Fruit fly (Drosophila melanogaster): ENCODE results near the gene CG42366.
A peak's percentile ranks its signal among the peaks of the same experiment; 100 is the strongest.

CG42366 gene

DNA sequence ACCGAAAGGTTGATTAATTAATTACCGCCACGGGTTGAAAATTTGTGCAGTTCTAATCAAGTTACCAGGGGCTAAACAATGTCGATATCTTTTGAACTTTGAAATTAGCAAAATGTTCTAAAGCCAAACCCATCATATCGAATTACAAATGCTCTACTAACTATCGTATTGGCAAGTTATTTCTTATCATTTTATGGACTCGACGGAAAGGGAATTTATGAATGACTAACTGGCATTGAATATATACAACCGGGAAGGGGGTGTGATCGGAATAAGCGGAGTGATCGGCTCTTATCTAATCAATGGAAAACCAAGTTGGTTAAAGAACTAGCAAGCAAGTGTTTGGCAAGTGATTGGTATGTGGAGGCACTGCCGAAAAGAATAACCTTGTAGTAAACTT lies 18.6 kb downstream of the CG42366 start:
- TF ChIP-seq rn (GFP tag; IDR thresholded peaks at IDR 0.05), result no peak
- no peak for TF ChIP-seq D1 (tag; optimal IDR thresholded peaks at IDR 0.05)
- TF ChIP-seq Ets98B (GFP tag; IDR thresholded peaks at IDR 0.05), result no peak
- no peak for TF ChIP-seq CG15710 (tag; optimal IDR thresholded peaks at IDR 0.05)
- TF ChIP-seq CG8159 (tag; optimal IDR thresholded peaks at IDR 0.05), result no peak
- TF ChIP-seq CG13204 (GFP tag; optimal IDR thresholded peaks at IDR 0.05), result no peak
- no peak for TF ChIP-seq CG8301 (tag; optimal IDR thresholded peaks at IDR 0.05)
- no peak for TF ChIP-seq CG10348 (GFP tag; IDR thresholded peaks at IDR 0.05)
- no peak for TF ChIP-seq Pif1A (GFP tag; optimal IDR thresholded peaks at IDR 0.05)
- TF ChIP-seq Pif1B (GFP tag; optimal IDR thresholded peaks at IDR 0.05), result no peak
- no peak for TF ChIP-seq CG14655 (GFP tag; optimal IDR thresholded peaks at IDR 0.05)
- no peak for TF ChIP-seq CG9948 (tag; optimal IDR thresholded peaks at IDR 0.05)
- no peak for TF ChIP-seq CG32121 (GFP tag; IDR thresholded peaks at IDR 0.05)
- TF ChIP-seq CG4496 (GFP tag; IDR thresholded peaks at IDR 0.05), result no peak
- no peak for TF ChIP-seq gl (tag; optimal IDR thresholded peaks at IDR 0.05)
- no peak for TF ChIP-seq fd96Ca (GFP tag; IDR thresholded peaks at IDR 0.05)
- no peak for TF ChIP-seq Snoo (tag; optimal IDR thresholded peaks at IDR 0.05)

DNA sequence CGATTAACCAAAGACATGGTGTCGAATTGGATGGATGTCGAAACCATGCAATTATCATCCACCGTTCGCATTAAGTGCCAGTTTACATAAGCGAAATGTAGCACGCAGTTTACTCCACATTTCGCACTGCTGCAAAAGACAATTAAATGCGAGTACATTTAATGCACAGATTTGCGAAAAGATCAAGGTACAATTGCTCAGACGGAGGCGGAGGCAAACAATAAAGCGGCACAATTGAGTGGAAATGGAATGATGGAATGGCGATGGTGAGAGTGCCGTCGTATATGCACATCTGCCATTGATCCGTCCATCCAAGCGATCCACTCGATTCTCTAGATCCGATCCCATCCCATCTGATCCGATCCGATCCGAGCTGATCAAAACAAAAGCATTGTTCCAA lies 20.1 kb downstream of the CG42366 start:
- TF ChIP-seq CG4496 (GFP tag; IDR thresholded peaks at IDR 0.05) (0 out of 3 replicates have a peak, but pooled peaks have one; percentile 12), gl (tag; optimal IDR thresholded peaks at IDR 0.05) (peak; percentile 71), CG10348 (GFP tag; IDR thresholded peaks at IDR 0.05) (no peak), CG32121 (GFP tag; IDR thresholded peaks at IDR 0.05) (peak; percentile 21; the same call in 1 of the 2 replicates), Pif1B (GFP tag; optimal IDR thresholded peaks at IDR 0.05) (peak; percentile 11)

DNA sequence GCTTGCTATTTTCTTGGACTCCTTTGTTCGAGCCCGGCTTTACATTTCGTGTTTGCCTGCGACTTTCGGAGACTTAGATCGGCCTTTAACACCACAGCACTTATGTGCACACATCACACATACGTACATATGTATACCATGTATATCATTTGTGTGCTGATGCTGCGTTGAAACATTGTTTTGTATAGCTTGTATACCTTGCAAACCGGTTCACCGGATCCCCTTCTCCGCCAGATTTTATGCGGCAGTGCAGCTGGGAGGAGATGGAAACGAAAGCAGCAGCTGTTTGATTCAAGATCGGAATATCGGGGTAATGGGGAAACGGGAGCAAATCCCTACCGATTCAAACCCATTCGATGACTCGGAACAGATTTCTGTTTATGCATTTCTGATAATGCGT lies 21.1 kb downstream of the CG42366 start:
- TF ChIP-seq EcR (GFP tag; optimal IDR thresholded peaks at IDR 0.05) (no peak), CG4496 (GFP tag; IDR thresholded peaks at IDR 0.05) (0 out of 3 replicates have a peak, but pooled peaks have one; percentile 25)

DNA sequence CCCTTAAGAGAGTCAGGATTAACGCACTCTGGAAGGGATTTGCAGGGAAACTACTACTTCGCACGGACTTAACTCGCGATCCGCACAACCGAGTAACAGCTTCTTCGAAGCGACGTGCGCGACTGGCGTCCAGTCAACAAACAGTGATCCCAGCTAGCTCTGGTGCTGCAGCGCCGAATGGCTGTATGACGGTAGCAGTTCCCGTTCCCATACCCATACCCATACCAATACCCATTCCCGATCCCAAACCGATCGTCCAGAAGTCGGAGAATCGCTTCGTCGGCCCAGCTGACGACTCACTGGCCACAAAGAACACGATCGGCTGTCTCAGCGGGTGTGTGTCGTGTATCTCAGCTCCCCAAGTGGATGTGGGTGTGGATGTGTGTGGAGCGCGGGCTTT lies 22.3 kb downstream of the CG42366 start, which contains the start of gene CG5853:
CG5853 (minus strand) TSS at position 384 of the 400 bp plus-strand sequence.
- TF ChIP-seq CG17806 (tag; optimal IDR thresholded peaks at IDR 0.05) (no peak), CG8159 (tag; optimal IDR thresholded peaks at IDR 0.05) (no peak), fd96Ca (GFP tag; IDR thresholded peaks at IDR 0.05) (peak; percentile 70), CG14655 (GFP tag; optimal IDR thresholded peaks at IDR 0.05) (no peak), rn (GFP tag; IDR thresholded peaks at IDR 0.05) (no peak), CG12605 (GFP tag; IDR thresholded peaks at IDR 0.05) (0 out of 2 replicates have a peak, but pooled peaks have one; percentile 22), gl (tag; optimal IDR thresholded peaks at IDR 0.05) (no peak), EcR (GFP tag; optimal IDR thresholded peaks at IDR 0.05) (peak; percentile 68), D1 (tag; optimal IDR thresholded peaks at IDR 0.05) (no peak), Ets98B (GFP tag; IDR thresholded peaks at IDR 0.05) (peak; percentile 67), Snoo (tag; optimal IDR thresholded peaks at IDR 0.05) (no peak), Pif1A (GFP tag; optimal IDR thresholded peaks at IDR 0.05) (peak; percentile 51), CG32121 (GFP tag; IDR thresholded peaks at IDR 0.05) (0 out of 2 replicates have a peak, but pooled peaks have one; percentile 44), CG34367 (tag; optimal IDR thresholded peaks at IDR 0.05) (no peak), Pif1B (GFP tag; optimal IDR thresholded peaks at IDR 0.05) (peak; percentile 45), CG4496 (GFP tag; IDR thresholded peaks at IDR 0.05) (peak; percentile 69; the same call in 2 of the 3 replicates), CG8301 (tag; optimal IDR thresholded peaks at IDR 0.05) (no peak), CG15710 (tag; optimal IDR thresholded peaks at IDR 0.05) (no peak), CG13204 (GFP tag; optimal IDR thresholded peaks at IDR 0.05) (peak; percentile 95), CG10348 (GFP tag; IDR thresholded peaks at IDR 0.05) (no peak), CG9948 (tag; optimal IDR thresholded peaks at IDR 0.05) (no peak)

DNA sequence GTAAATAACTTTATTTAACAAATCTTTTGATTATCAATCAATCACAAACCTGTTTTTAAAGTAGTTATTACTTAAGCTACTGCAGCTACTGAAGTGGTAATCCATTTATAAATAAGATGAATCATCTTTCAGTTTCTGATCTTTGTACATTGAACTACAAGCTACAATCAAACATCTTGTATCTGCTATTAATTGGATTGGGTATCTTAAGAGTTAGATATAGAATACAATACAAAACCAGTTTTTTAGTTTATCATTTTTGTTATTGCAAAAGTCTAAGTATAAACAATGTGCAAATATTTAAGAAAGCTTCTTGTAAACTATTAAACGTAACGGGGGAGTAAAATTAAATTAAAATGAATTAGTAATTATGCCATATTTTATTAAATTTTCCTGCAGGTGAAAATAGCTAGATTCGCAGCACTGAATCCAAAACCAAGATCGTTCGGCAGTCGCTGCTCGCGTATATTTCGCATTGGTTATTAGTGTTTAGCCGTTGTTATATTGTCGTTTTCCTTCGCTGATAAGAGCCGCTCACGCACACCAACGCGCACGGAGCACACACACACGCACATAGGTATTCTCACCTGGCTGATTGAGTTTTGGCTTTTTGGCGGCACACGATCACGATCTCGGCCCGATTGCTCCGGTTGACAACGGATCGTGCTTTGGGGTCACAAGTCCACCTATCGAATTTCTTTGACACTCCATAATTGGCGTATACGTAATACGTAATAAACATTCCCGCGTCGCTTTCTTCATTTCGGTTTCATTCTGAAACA lies 23.0 kb downstream of the CG42366 start:
- TF ChIP-seq gl (tag; optimal IDR thresholded peaks at IDR 0.05) (no peak), D1 (tag; optimal IDR thresholded peaks at IDR 0.05) (no peak), CG9948 (tag; optimal IDR thresholded peaks at IDR 0.05) (no peak), CG15710 (tag; optimal IDR thresholded peaks at IDR 0.05) (peak; percentile 32), fd96Ca (GFP tag; IDR thresholded peaks at IDR 0.05) (no peak), CG14655 (GFP tag; optimal IDR thresholded peaks at IDR 0.05) (peak; percentile 54), rn (GFP tag; IDR thresholded peaks at IDR 0.05) (no peak), CG13204 (GFP tag; optimal IDR thresholded peaks at IDR 0.05) (peak; percentile 78), Pif1A (GFP tag; optimal IDR thresholded peaks at IDR 0.05) (no peak), Snoo (tag; optimal IDR thresholded peaks at IDR 0.05) (no peak), CG8301 (tag; optimal IDR thresholded peaks at IDR 0.05) (no peak), Pif1B (GFP tag; optimal IDR thresholded peaks at IDR 0.05) (no peak), Ets98B (GFP tag; IDR thresholded peaks at IDR 0.05) (no peak), CG34367 (tag; optimal IDR thresholded peaks at IDR 0.05) (no peak), CG32121 (GFP tag; IDR thresholded peaks at IDR 0.05) (no peak), EcR (GFP tag; optimal IDR thresholded peaks at IDR 0.05) (peak; percentile 73), CG10348 (GFP tag; IDR thresholded peaks at IDR 0.05) (no peak), CG17806 (tag; optimal IDR thresholded peaks at IDR 0.05) (no peak), CG4496 (GFP tag; IDR thresholded peaks at IDR 0.05) (0 out of 3 replicates have a peak, but pooled peaks have one; percentile 32), CG12605 (GFP tag; IDR thresholded peaks at IDR 0.05) (no peak), CG8159 (tag; optimal IDR thresholded peaks at IDR 0.05) (peak; percentile 26)

DNA sequence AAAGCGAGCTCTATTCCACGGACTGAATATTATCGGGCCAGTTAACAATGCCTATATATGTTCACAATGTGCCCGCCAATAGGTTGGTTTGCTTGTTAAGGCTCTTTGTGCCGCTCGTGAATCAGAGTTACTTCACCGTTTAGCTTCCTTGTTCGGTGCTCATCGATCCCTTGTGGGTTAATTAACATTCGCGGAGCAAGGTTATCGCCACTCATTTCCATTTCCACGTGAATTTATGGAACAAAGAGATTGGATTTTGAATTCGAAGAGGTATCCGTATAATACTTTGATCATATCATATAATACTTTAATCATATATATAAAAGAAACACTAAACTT lies 23.5 kb downstream of the CG42366 start:
- TF ChIP-seq EcR (GFP tag; optimal IDR thresholded peaks at IDR 0.05) (no peak), CG32121 (GFP tag; IDR thresholded peaks at IDR 0.05) (no peak), gl (tag; optimal IDR thresholded peaks at IDR 0.05) (no peak), Ets98B (GFP tag; IDR thresholded peaks at IDR 0.05) (no peak), Snoo (tag; optimal IDR thresholded peaks at IDR 0.05) (no peak), CG8159 (tag; optimal IDR thresholded peaks at IDR 0.05) (no peak), CG12605 (GFP tag; IDR thresholded peaks at IDR 0.05) (no peak), CG9948 (tag; optimal IDR thresholded peaks at IDR 0.05) (no peak), CG8301 (tag; optimal IDR thresholded peaks at IDR 0.05) (no peak), CG15710 (tag; optimal IDR thresholded peaks at IDR 0.05) (no peak)

Data from whole organism, pupa.